Fruit fly (Drosophila melanogaster) whole organism, embryonic: ENCODE results near the gene Syt1.
A peak's percentile ranks its signal among the peaks of the same experiment; 100 is the strongest.

Experiments
- CG10366 ChIP-seq: fragments of 200-800 bp; sonication (Bioruptor generic); IDR thresholded peaks from 2 replicates; pipeline ENCODE4 v1.3.6; 2022; ENCODE audit warnings: missing biosample characterization, missing genetic modification characterization
- CG10979 ChIP-seq: fragments of 200-800 bp; sonication (Bioruptor generic); optimal IDR thresholded peaks from 2 replicates; lab custom pipeline; 2018; ENCODE audit warnings: missing biosample characterization, mild to moderate bottlenecking, missing genetic modification characterization, moderate library complexity
- CG12769 ChIP-seq: fragments of 200-800 bp; sonication (Bioruptor generic); optimal IDR thresholded peaks from 2 replicates; lab custom pipeline; 2019; ENCODE audit warnings: missing biosample characterization, mild to moderate bottlenecking, missing genetic modification characterization, moderate library complexity
- CG13287 ChIP-seq: fragments of 200-800 bp; sonication (Bioruptor generic); IDR thresholded peaks from 2 replicates; pipeline ENCODE4 v1.3.6; 2022; ENCODE audit warnings: missing biosample characterization, missing genetic modification characterization; ENCODE audit not compliant: partially characterized antibody
- CG14965 ChIP-seq: fragments of 200-800 bp; sonication (Bioruptor generic); optimal IDR thresholded peaks from 2 replicates; lab custom pipeline; 2016; ENCODE audit warnings: missing biosample characterization, missing genetic modification characterization, borderline replicate concordance
- CG15601 ChIP-seq: fragments of 200-800 bp; sonication (Bioruptor generic); optimal IDR thresholded peaks from 3 replicates; lab custom pipeline; 2019; ENCODE audit warnings: missing biosample characterization, mild to moderate bottlenecking, missing genetic modification characterization, moderate library complexity
- CG1647 ChIP-seq: fragments of 200-800 bp; sonication (Bioruptor generic); optimal IDR thresholded peaks from 3 replicates; lab custom pipeline; 2016; ENCODE audit warnings: missing biosample characterization, missing genetic modification characterization
- CG16779 ChIP-seq: fragments of 200-800 bp; sonication (Bioruptor generic); IDR thresholded peaks from 2 replicates; pipeline ENCODE4 v1.3.6; 2022; ENCODE audit warnings: missing biosample characterization, missing genetic modification characterization
- CG16863 ChIP-seq: fragments of 200-800 bp; sonication (Bioruptor generic); optimal IDR thresholded peaks from 3 replicates; lab custom pipeline; 2016; ENCODE audit warnings: missing biosample characterization, missing genetic modification characterization
- CG2202 ChIP-seq: fragments of 200-800 bp; sonication (Bioruptor generic); optimal IDR thresholded peaks from 2 replicates; lab custom pipeline; 2018; ENCODE audit warnings: missing biosample characterization, mild to moderate bottlenecking, missing genetic modification characterization
- CG30020 ChIP-seq: fragments of 200-800 bp; optimal IDR thresholded peaks from 2 replicates; lab custom pipeline; 2019; ENCODE audit warnings: missing biosample characterization, mild to moderate bottlenecking, missing genetic modification characterization, moderate library complexity
- CG30403 ChIP-seq: fragments of 200-800 bp; sonication (Bioruptor generic); optimal IDR thresholded peaks from 3 replicates; lab custom pipeline; 2016; ENCODE audit warnings: missing biosample characterization, missing genetic modification characterization
- CG3065 ChIP-seq: fragments of 200-800 bp; sonication (Bioruptor generic); optimal IDR thresholded peaks from 2 replicates; lab custom pipeline; 2016; ENCODE audit warnings: missing biosample characterization, missing genetic modification characterization
- CG32532 ChIP-seq: fragments of 200-800 bp; sonication (Bioruptor generic); IDR thresholded peaks from 2 replicates; pipeline ENCODE4 v1.3.6; 2022; ENCODE audit warnings: missing biosample characterization, missing genetic modification characterization
- CG4282 ChIP-seq: fragments of 200-800 bp; sonication (Bioruptor generic); optimal IDR thresholded peaks from 2 replicates; lab custom pipeline; 2016; ENCODE audit warnings: missing biosample characterization, missing genetic modification characterization
- CG6272 ChIP-seq: fragments of 200-800 bp; sonication (Bioruptor generic); IDR thresholded peaks from 2 replicates; pipeline ENCODE4 v1.3.6; 2022; ENCODE audit warnings: missing biosample characterization, missing genetic modification characterization
- CG7987 ChIP-seq: fragments of 200-800 bp; sonication (Bioruptor generic); optimal IDR thresholded peaks from 2 replicates; lab custom pipeline; 2018; ENCODE audit warnings: missing biosample characterization, mild to moderate bottlenecking, missing genetic modification characterization, moderate library complexity
- CG8388 ChIP-seq: fragments of 200-800 bp; sonication (Bioruptor generic); optimal IDR thresholded peaks from 2 replicates; lab custom pipeline; 2019; ENCODE audit warnings: missing biosample characterization, mild to moderate bottlenecking, missing genetic modification characterization, moderate library complexity
- CG8924 ChIP-seq: fragments of 200-800 bp; optimal IDR thresholded peaks from 3 replicates; lab custom pipeline; 2019; ENCODE audit warnings: missing biosample characterization, mild to moderate bottlenecking, missing genetic modification characterization, moderate library complexity
- CrebB ChIP-seq: fragments of 200-800 bp; sonication (Bioruptor generic); optimal IDR thresholded peaks from 3 replicates; lab custom pipeline; 2018; ENCODE audit warnings: missing biosample characterization, mild to moderate bottlenecking, missing genetic modification characterization
- Fer2 ChIP-seq: fragments of 200-800 bp; sonication (Bioruptor generic); optimal IDR thresholded peaks from 2 replicates; lab custom pipeline; 2018; ENCODE audit warnings: missing biosample characterization, mild to moderate bottlenecking, missing genetic modification characterization, moderate library complexity
- HHEX ChIP-seq: fragments of 200-800 bp; sonication (Bioruptor generic); optimal IDR thresholded peaks from 3 replicates; lab custom pipeline; 2017; ENCODE audit warnings: missing biosample characterization, mild to moderate bottlenecking, missing genetic modification characterization, missing genetic modification reagents
- HLH54F ChIP-seq: fragments of 200-800 bp; sonication (Bioruptor generic); optimal IDR thresholded peaks from 3 replicates; lab custom pipeline; 2016; ENCODE audit warnings: missing biosample characterization, missing genetic modification characterization
- HmgD ChIP-seq: fragments of 200-800 bp; sonication (Bioruptor generic); optimal IDR thresholded peaks from 3 replicates; lab custom pipeline; 2016; ENCODE audit warnings: missing biosample characterization, missing genetic modification characterization
- Hr51 ChIP-seq, 2 experiments: fragments of 200-800 bp; sonication (Bioruptor generic); optimal IDR thresholded peaks; 2 replicates in 1 of 2; 3 replicates in 1 of 2; lab custom pipeline; 2016 to 2018; ENCODE audit warnings: missing biosample characterization in 2 of 2, missing genetic modification characterization in 2 of 2, mild to moderate bottlenecking in 1 of 2, moderate library complexity in 1 of 2
- Jarid2 ChIP-seq: fragments of 200-800 bp; sonication (Bioruptor generic); optimal IDR thresholded peaks from 3 replicates; lab custom pipeline; 2017; ENCODE audit warnings: mild to moderate bottlenecking, missing biosample characterization, missing genetic modification reagents, missing genetic modification characterization
- Meics ChIP-seq: fragments of 200-800 bp; sonication (Bioruptor generic); optimal IDR thresholded peaks from 2 replicates; lab custom pipeline; 2017; ENCODE audit warnings: missing biosample characterization, mild to moderate bottlenecking, missing genetic modification characterization
- Stat92E ChIP-seq, 3 experiments: fragments of >200 bp in 2 of 3; fragments of 200-800 bp in 1 of 3; sonication (Bioruptor generic) in 1 of 3; optimal IDR thresholded peaks; 2 replicates each; lab custom pipeline; 2017 to 2019; ENCODE audit warnings: missing biosample characterization in 3 of 3, missing genetic modification characterization in 3 of 3, mild to moderate bottlenecking in 1 of 3, moderate library complexity in 1 of 3
- ase ChIP-seq: fragments of 200-800 bp; sonication (Bioruptor generic); IDR thresholded peaks from 3 replicates; pipeline ENCODE4 v1.3.6; 2022; ENCODE audit warnings: missing biosample characterization, missing genetic modification characterization
- bab2 ChIP-seq: fragments of 200-800 bp; sonication (Bioruptor generic); optimal IDR thresholded peaks from 2 replicates; lab custom pipeline; 2016; ENCODE audit warnings: missing biosample characterization, missing genetic modification characterization
- disco-r ChIP-seq: fragments of 200-800 bp; sonication (Bioruptor generic); optimal IDR thresholded peaks from 2 replicates; lab custom pipeline; 2016; ENCODE audit warnings: missing biosample characterization, missing genetic modification characterization
- exex ChIP-seq: fragments of 200-800 bp; sonication (Bioruptor generic); optimal IDR thresholded peaks from 4 replicates; lab custom pipeline; 2018; ENCODE audit warnings: missing biosample characterization, mild to moderate bottlenecking, missing genetic modification characterization, moderate library complexity
- gfzf ChIP-seq: fragments of 200-800 bp; sonication (Bioruptor generic); optimal IDR thresholded peaks from 2 replicates; lab custom pipeline; 2016; ENCODE audit warnings: missing biosample characterization, mild to moderate bottlenecking, missing genetic modification characterization, moderate library complexity
- gro ChIP-seq: fragments of 200-800 bp; sonication (Bioruptor generic); optimal IDR thresholded peaks from 2 replicates; lab custom pipeline; 2016; ENCODE audit warnings: missing biosample characterization, missing genetic modification characterization
- lbe ChIP-seq: fragments of 200-800 bp; sonication (Bioruptor generic); optimal IDR thresholded peaks from 2 replicates; lab custom pipeline; 2016; ENCODE audit warnings: missing biosample characterization, mild to moderate bottlenecking, missing genetic modification characterization
- nerfin-2 ChIP-seq: fragments of 200-800 bp; sonication (Bioruptor generic); IDR thresholded peaks from 2 replicates; pipeline ENCODE4 v1.3.6; 2022; ENCODE audit warnings: missing biosample characterization, missing genetic modification characterization; ENCODE audit not compliant: partially characterized antibody
- pita ChIP-seq: fragments of 200-800 bp; sonication (Bioruptor generic); optimal IDR thresholded peaks from 2 replicates; lab custom pipeline; 2017; ENCODE audit warnings: missing biosample characterization, mild to moderate bottlenecking, missing genetic modification characterization
- pros ChIP-seq: fragments of 200-800 bp; sonication (Bioruptor generic); optimal IDR thresholded peaks from 3 replicates; lab custom pipeline; 2019; ENCODE audit warnings: missing biosample characterization, mild to moderate bottlenecking, missing genetic modification characterization, moderate library complexity
- sens ChIP-seq: fragments of 200-800 bp; sonication (Bioruptor generic); peaks from one replicate; lab custom pipeline; 2016; ENCODE audit warnings: missing biosample characterization, missing genetic modification characterization
- sens-2 ChIP-seq: fragments of 200-800 bp; sonication (Bioruptor generic); IDR thresholded peaks from 2 replicates; pipeline ENCODE4 v1.3.6; 2022; ENCODE audit warnings: missing biosample characterization, missing genetic modification characterization
- seq ChIP-seq: fragments of 200-800 bp; sonication (Bioruptor generic); IDR thresholded peaks from 2 replicates; pipeline ENCODE4 v1.3.6; 2022; ENCODE audit warnings: missing biosample characterization, missing genetic modification characterization
- sug ChIP-seq: fragments of 200-800 bp; optimal IDR thresholded peaks from 2 replicates; lab custom pipeline; 2019; ENCODE audit warnings: missing biosample characterization, mild to moderate bottlenecking, missing genetic modification characterization, moderate library complexity
- tll ChIP-seq, 2 experiments: fragments of 200-800 bp in 1 of 2; fragments of >200 bp in 1 of 2; sonication (Bioruptor generic) in 1 of 2; optimal IDR thresholded peaks; 2 replicates each; lab custom pipeline; 2017 to 2019; ENCODE audit warnings: missing biosample characterization in 2 of 2, missing genetic modification characterization in 2 of 2, mild to moderate bottlenecking in 1 of 2, moderate library complexity in 1 of 2
- usp ChIP-seq: fragments of >200 bp; optimal IDR thresholded peaks from 2 replicates; lab custom pipeline; 2017; ENCODE audit warnings: missing biosample characterization, missing genetic modification characterization
- wek ChIP-seq: fragments of 200-800 bp; sonication (Bioruptor generic); optimal IDR thresholded peaks from 3 replicates; lab custom pipeline; 2018; ENCODE audit warnings: missing biosample characterization, mild to moderate bottlenecking, missing genetic modification characterization, moderate library complexity
- zen ChIP-seq: fragments of 200-800 bp; sonication (Bioruptor generic); optimal IDR thresholded peaks from 3 replicates; lab custom pipeline; 2018; ENCODE audit warnings: missing biosample characterization, mild to moderate bottlenecking, missing genetic modification characterization, moderate library complexity

The Syt1 gene

DNA sequence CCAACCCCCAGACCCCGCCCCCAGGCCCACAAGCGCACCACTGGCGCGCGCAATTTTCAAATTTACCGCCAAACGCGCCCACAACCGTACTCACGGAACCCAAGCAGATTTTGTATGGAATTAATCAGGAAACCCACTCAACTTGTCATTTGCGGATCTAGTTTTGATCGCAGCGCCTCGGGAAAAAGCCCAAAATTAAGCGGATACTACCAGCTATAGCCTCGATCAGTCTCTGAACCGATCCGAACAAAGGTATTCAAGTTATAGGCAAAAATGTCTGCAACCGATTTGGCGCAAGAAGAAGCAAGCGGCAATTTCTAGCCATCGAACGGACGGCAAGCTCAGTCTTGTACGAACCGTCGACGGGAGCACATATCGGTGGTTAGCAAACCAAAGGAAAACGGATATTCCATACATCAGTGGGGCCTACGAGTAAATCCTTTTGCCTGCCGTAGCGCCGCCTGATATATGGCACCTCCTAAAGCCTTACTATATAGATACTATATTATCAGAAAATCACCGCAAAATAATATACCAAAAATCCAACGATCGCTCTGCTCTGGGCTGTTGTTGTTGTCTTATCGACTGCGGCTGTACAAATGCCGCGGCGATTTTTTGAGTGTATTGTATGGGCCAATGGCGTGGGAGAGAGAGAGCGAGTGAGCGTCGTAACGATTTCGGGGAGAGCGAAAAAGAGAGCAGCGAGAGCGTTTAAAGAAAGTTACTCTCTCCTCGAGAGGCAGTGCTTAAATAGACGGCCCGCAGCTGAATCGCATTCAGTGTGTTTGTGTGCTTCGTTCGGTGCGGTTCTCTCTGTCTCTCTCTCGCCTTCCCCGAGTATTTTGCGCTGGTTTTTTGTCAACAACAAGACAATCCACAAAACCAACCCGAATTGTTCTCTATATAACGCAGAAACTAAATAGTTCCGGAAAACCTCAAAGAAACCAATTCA is 47.0 kb downstream of the Syt1 start, which contains the start of gene Pgk (continued):
- TF ChIP-seq ase (GFP tag; lab: Robert Waterston, UW) (no peak), CG7987 (peak; percentile 31), lbe (GFP tag; lab: Kevin White, UChicago) (peak; percentile 84), disco-r (peak; percentile 3), CG32532 (GFP tag; lab: Robert Waterston, UW) (no peak), CG10979 (tag; lab: Kevin White, UChicago) (peak; percentile 16), CG15601 (peak; percentile 23), CG8388 (GFP tag; lab: Kevin White, UChicago) (peak; percentile 26), sens (peak; percentile 94)

DNA sequence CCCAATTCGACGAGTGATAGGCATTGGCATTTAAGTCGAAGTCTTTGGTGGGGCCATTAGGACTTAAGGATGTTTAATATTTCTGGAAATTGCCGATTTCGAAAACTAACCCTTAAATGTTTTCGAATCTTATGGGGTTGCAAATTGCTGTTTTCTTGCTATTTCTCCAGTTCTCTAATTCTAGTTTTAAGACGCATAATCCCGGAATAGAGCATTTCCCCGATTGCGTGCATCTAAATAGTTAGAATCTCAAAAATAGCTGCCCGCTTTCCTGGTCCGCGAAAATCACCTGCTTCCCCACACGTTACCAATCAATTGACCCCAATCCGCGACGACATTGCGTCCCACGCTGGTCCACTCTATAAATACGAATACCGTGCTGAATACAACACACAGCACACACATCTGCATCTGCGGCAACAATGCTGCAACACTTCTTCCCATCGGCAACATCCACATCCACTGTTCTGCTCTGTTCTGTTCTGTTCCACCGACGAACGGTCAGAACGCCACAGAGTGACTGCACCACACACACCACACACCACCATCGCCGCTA is 47.8 kb downstream of the Syt1 start, which contains the start of gene Bacc:
Gene Bacc (plus strand): TSS at position 542 of the 556 bp plus-strand sequence.
- peak; percentile 71 for TF ChIP-seq CrebB (tag; lab: Kevin White, UChicago)
- TF ChIP-seq CG8924 = peak; percentile 82
- no peak for TF ChIP-seq nerfin-2 (GFP tag; lab: Robert Waterston, UW)
- peak; percentile 36 for TF ChIP-seq CG14965
- TF ChIP-seq Hr51 (GFP tag; optimal IDR thresholded peaks at IDR 0.05; lab: Kevin White, UChicago) = peak; percentile 70 to 92
- TF ChIP-seq CG10366 (GFP tag; lab: Robert Waterston, UW) = no peak
- TF ChIP-seq tll (GFP tag; optimal IDR thresholded peaks at IDR 0.05; lab: Kevin White, UChicago) = no peak
- TF ChIP-seq HmgD (GFP tag; lab: Kevin White, UChicago) = peak; percentile 52
- TF ChIP-seq CG30403 = peak; percentile 93
- no peak for TF ChIP-seq usp (GFP tag; lab: Kevin White, UChicago)
- peak; percentile 63 for TF ChIP-seq pros (GFP tag; lab: Kevin White, UChicago)
- peak; percentile 70 for TF ChIP-seq Fer2 (tag; lab: Kevin White, UChicago)
- TF ChIP-seq pita = no peak
- peak; percentile 72 for TF ChIP-seq CG1647
- TF ChIP-seq bab2 (GFP tag; lab: Kevin White, UChicago) = peak; percentile 80
- TF ChIP-seq HLH54F (GFP tag; lab: Kevin White, UChicago) = peak; percentile 89
- no peak for TF ChIP-seq CG3065 (GFP tag; lab: Kevin White, UChicago)
- TF ChIP-seq CG16863 (GFP tag; lab: Kevin White, UChicago) = peak; percentile 83
- no peak for TF ChIP-seq seq (GFP tag; lab: Robert Waterston, UW)
- TF ChIP-seq CG30020 = peak; percentile 26
- no peak for TF ChIP-seq exex
- TF ChIP-seq CG13287 = no peak
- TF ChIP-seq CG2202 (tag; lab: Kevin White, UChicago) = peak; percentile 41
- TF ChIP-seq wek (GFP tag; lab: Kevin White, UChicago) = peak; percentile 42
- no peak for TF ChIP-seq gfzf (GFP tag; lab: Kevin White, UChicago)
- TF ChIP-seq sens-2 (GFP tag; lab: Robert Waterston, UW) = no peak
- TF ChIP-seq CG6272 (GFP tag; lab: Robert Waterston, UW) = peak; percentile 50
- TF ChIP-seq sug (tag; lab: Kevin White, UChicago) = peak; percentile 78
- no peak for TF ChIP-seq Stat92E (GFP tag; optimal IDR thresholded peaks at IDR 0.05; lab: Kevin White, UChicago)
- TF ChIP-seq zen (tag; lab: Kevin White, UChicago) = peak; percentile 45
- no peak for TF ChIP-seq CG16779 (GFP tag; lab: Robert Waterston, UW)
- peak; percentile 89 for TF ChIP-seq gro (GFP tag; lab: Kevin White, UChicago)
- TF ChIP-seq Jarid2 = peak; percentile 61
- peak; percentile 92 for TF ChIP-seq HHEX (GFP tag; lab: Kevin White, UChicago)
- peak; percentile 94 for TF ChIP-seq Meics (GFP tag; lab: Kevin White, UChicago)
- peak; percentile 88 for TF ChIP-seq CG12769 (tag; lab: Kevin White, UChicago)
- no peak for TF ChIP-seq CG4282 (GFP tag; lab: Kevin White, UChicago)
